Fruit fly (Drosophila melanogaster) whole organism, embryonic: ENCODE results near the gene Grip75.

ENCODE experiments used
- ATbp ChIP-seq: fragments of 200-800 bp; sonication (Bioruptor generic); optimal IDR thresholded peaks from 2 replicates; lab custom pipeline; 2017; ENCODE audit warnings: missing biosample characterization, mild to moderate bottlenecking, missing genetic modification characterization, missing genetic modification reagents
- Aef1 ChIP-seq: fragments of 200-800 bp; sonication (Bioruptor generic); IDR thresholded peaks from 3 replicates; pipeline ENCODE4 v1.3.6; 2022; ENCODE audit warnings: missing biosample characterization, missing genetic modification characterization
- CG10543 ChIP-seq: fragments of 200-800 bp; sonication (Bioruptor generic); optimal IDR thresholded peaks from 3 replicates; lab custom pipeline; 2017; ENCODE audit warnings: missing biosample characterization, mild to moderate bottlenecking, missing genetic modification characterization, moderate library complexity
- CG11695 ChIP-seq: fragments of 200-800 bp; sonication (Bioruptor generic); IDR thresholded peaks from 3 replicates; pipeline ENCODE4 v1.3.6; 2022; ENCODE audit warnings: missing biosample characterization, missing genetic modification characterization
- CG12299 ChIP-seq: fragments of 200-800 bp; sonication (Bioruptor generic); optimal IDR thresholded peaks from 2 replicates; lab custom pipeline; 2018; ENCODE audit warnings: missing biosample characterization, mild to moderate bottlenecking, missing genetic modification characterization
- CG12659 ChIP-seq: fragments of 200-800 bp; sonication (Bioruptor generic); optimal IDR thresholded peaks from 3 replicates; lab custom pipeline; 2017; ENCODE audit warnings: mild to moderate bottlenecking, missing biosample characterization, missing genetic modification reagents, missing genetic modification characterization
- CG12942 ChIP-seq: fragments of 200-800 bp; sonication (Bioruptor generic); optimal IDR thresholded peaks from 3 replicates; lab custom pipeline; 2016; ENCODE audit warnings: missing biosample characterization, missing genetic modification characterization
- CG13894 ChIP-seq: fragments of 200-800 bp; sonication (Bioruptor generic); optimal IDR thresholded peaks from 3 replicates; lab custom pipeline; 2018; ENCODE audit warnings: missing biosample characterization, mild to moderate bottlenecking, missing genetic modification characterization, moderate library complexity
- CG14014 ChIP-seq: fragments of 200-800 bp; sonication (Bioruptor generic); IDR thresholded peaks from 2 replicates; pipeline ENCODE4 v1.3.6; 2022; ENCODE audit warnings: missing biosample characterization, missing genetic modification characterization
- CG14441 ChIP-seq: fragments of 200-800 bp; sonication (Bioruptor generic); IDR thresholded peaks from 2 replicates; pipeline ENCODE4 v1.3.6; 2022; ENCODE audit warnings: missing biosample characterization, missing genetic modification characterization
- CG17328 ChIP-seq: fragments of 200-800 bp; sonication (Bioruptor generic); IDR thresholded peaks from 2 replicates; pipeline ENCODE4 v1.3.6; 2022; ENCODE audit warnings: missing biosample characterization, missing genetic modification characterization
- CG18599 ChIP-seq: fragments of 200-800 bp; sonication (Bioruptor generic); optimal IDR thresholded peaks from 3 replicates; lab custom pipeline; 2017; ENCODE audit warnings: missing biosample characterization, missing genetic modification characterization, mild to moderate bottlenecking, moderate library complexity, missing genetic modification reagents
- CG2129 ChIP-seq: fragments of 200-800 bp; sonication (Bioruptor generic); IDR thresholded peaks from 2 replicates; pipeline ENCODE4 v1.3.6; 2022; ENCODE audit warnings: missing biosample characterization, missing genetic modification characterization; ENCODE audit not compliant: partially characterized antibody
- CG3726 ChIP-seq: fragments of 200-800 bp; sonication (Bioruptor generic); IDR thresholded peaks from 3 replicates; pipeline ENCODE4, ENCODE4 v1.3.6; 2022; ENCODE audit warnings: missing biosample characterization, missing genetic modification characterization
- CG4360 ChIP-seq: fragments of 200-800 bp; sonication (Bioruptor generic); IDR thresholded peaks from 2 replicates; pipeline ENCODE4 v1.3.6; 2022; ENCODE audit warnings: missing biosample characterization, missing genetic modification characterization
- CG4424 ChIP-seq: fragments of 200-800 bp; sonication (Bioruptor generic); optimal IDR thresholded peaks from 3 replicates; lab custom pipeline; 2016; ENCODE audit warnings: missing biosample characterization, missing genetic modification characterization
- CG4854 ChIP-seq: fragments of 200-800 bp; sonication (Bioruptor generic); optimal IDR thresholded peaks from 2 replicates; lab custom pipeline; 2016; ENCODE audit warnings: missing biosample characterization, missing genetic modification characterization, inconsistent platforms
- CG6689 ChIP-seq: fragments of 200-800 bp; sonication (Bioruptor generic); IDR thresholded peaks from 2 replicates; pipeline ENCODE4 v1.3.6; 2022; ENCODE audit warnings: missing biosample characterization, missing genetic modification characterization
- CG6813 ChIP-seq: fragments of 200-800 bp; sonication (Bioruptor generic); optimal IDR thresholded peaks from 2 replicates; lab custom pipeline; 2017; ENCODE audit warnings: missing biosample characterization, missing genetic modification characterization, mild to moderate bottlenecking, moderate library complexity, missing genetic modification reagents
- CG7271 ChIP-seq: fragments of 200-800 bp; sonication (Bioruptor generic); optimal IDR thresholded peaks from 2 replicates; lab custom pipeline; 2018; ENCODE audit warnings: missing biosample characterization, mild to moderate bottlenecking, missing genetic modification characterization, moderate library complexity
- CG7372 ChIP-seq: fragments of 200-800 bp; sonication (Bioruptor generic); IDR thresholded peaks from 2 replicates; pipeline ENCODE4 v1.3.6; 2022; ENCODE audit warnings: missing biosample characterization, missing genetic modification characterization
- CG8281 ChIP-seq: fragments of 200-800 bp; sonication (Bioruptor generic); optimal IDR thresholded peaks from 2 replicates; lab custom pipeline; 2018; ENCODE audit warnings: missing biosample characterization, mild to moderate bottlenecking, missing genetic modification characterization, moderate library complexity
- CG9215 ChIP-seq: fragments of 200-800 bp; sonication (Bioruptor generic); IDR thresholded peaks from 2 replicates; pipeline ENCODE4 v1.3.6; 2022; ENCODE audit warnings: missing biosample characterization, missing genetic modification characterization
- Dad ChIP-seq: fragments of 200-800 bp; sonication (Bioruptor generic); optimal IDR thresholded peaks from 3 replicates; lab custom pipeline; 2016; ENCODE audit warnings: missing biosample characterization, missing genetic modification characterization
- Doc3 ChIP-seq: fragments of 200-800 bp; sonication (Bioruptor generic); IDR thresholded peaks from 3 replicates; pipeline ENCODE4 v1.3.6; 2022; ENCODE audit warnings: missing biosample characterization, missing genetic modification characterization; ENCODE audit not compliant: partially characterized antibody
- Dref ChIP-seq: fragments of 200-800 bp; sonication (Bioruptor generic); IDR thresholded peaks from 2 replicates; pipeline ENCODE4 v1.3.6; 2022; ENCODE audit warnings: missing biosample characterization, missing genetic modification characterization
- E2f1 ChIP-seq: fragments of 200-800 bp; sonication (Bioruptor generic); IDR thresholded peaks from 2 replicates; pipeline ENCODE4 v1.3.6; 2022; ENCODE audit warnings: missing biosample characterization, missing genetic modification characterization
- E2f2 ChIP-seq: fragments of 200-800 bp; sonication (Bioruptor generic); IDR thresholded peaks from 2 replicates; pipeline ENCODE4 v1.3.6; 2022; ENCODE audit warnings: missing biosample characterization, missing genetic modification characterization
- Lpt ChIP-seq: fragments of >200 bp; optimal IDR thresholded peaks from 2 replicates; lab custom pipeline; 2018; ENCODE audit warnings: missing biosample characterization, missing genetic modification characterization
- Max ChIP-seq: fragments of 200-800 bp; sonication (Bioruptor generic); optimal IDR thresholded peaks from 2 replicates; lab custom pipeline; 2016; ENCODE audit warnings: missing biosample characterization, mild to moderate bottlenecking, missing genetic modification characterization
- Nf-YA ChIP-seq: fragments of 200-800 bp; sonication (Bioruptor generic); IDR thresholded peaks from 2 replicates; pipeline ENCODE4 v1.3.6; 2022; ENCODE audit warnings: missing biosample characterization, missing genetic modification characterization
- NfI ChIP-seq: fragments of 200-800 bp; sonication (Bioruptor generic); optimal IDR thresholded peaks from 3 replicates; lab custom pipeline; 2018; ENCODE audit warnings: missing biosample characterization, mild to moderate bottlenecking, missing genetic modification characterization, moderate library complexity
- Rfx ChIP-seq: fragments of 200-800 bp; sonication (Bioruptor generic); IDR thresholded peaks from 2 replicates; pipeline ENCODE4 v1.3.6; 2022; ENCODE audit warnings: missing biosample characterization, missing genetic modification characterization
- cad ChIP-seq: fragments of >200 bp; optimal IDR thresholded peaks from 2 replicates; lab custom pipeline; 2017; ENCODE audit warnings: missing biosample characterization, missing genetic modification characterization
- crp ChIP-seq, 2 experiments: fragments of 200-800 bp; sonication (Bioruptor generic); optimal IDR thresholded peaks; 2 replicates in 1 of 2; 3 replicates in 1 of 2; lab custom pipeline; 2017; ENCODE audit warnings: missing biosample characterization in 2 of 2, missing genetic modification characterization in 2 of 2, mild to moderate bottlenecking in 1 of 2, moderate library complexity in 1 of 2
- danr ChIP-seq: fragments of 200-800 bp; sonication (Bioruptor generic); IDR thresholded peaks from 2 replicates; pipeline ENCODE4 v1.3.6; 2022; ENCODE audit warnings: missing biosample characterization, missing genetic modification characterization
- dimm ChIP-seq: fragments of 200-800 bp; sonication (Bioruptor generic); IDR thresholded peaks from 2 replicates; pipeline ENCODE4 v1.3.6; 2022; ENCODE audit warnings: missing biosample characterization, missing genetic modification characterization
- ems ChIP-seq: fragments of 200-800 bp; sonication (Bioruptor generic); optimal IDR thresholded peaks from 3 replicates; lab custom pipeline; 2016; ENCODE audit warnings: missing biosample characterization, missing genetic modification characterization
- inv ChIP-seq: fragments of 200-800 bp; sonication (Bioruptor generic); IDR thresholded peaks from 2 replicates; pipeline ENCODE4 v1.3.6; 2022; ENCODE audit warnings: missing biosample characterization, missing genetic modification characterization; ENCODE audit not compliant: partially characterized antibody
- lab ChIP-seq: fragments of 200-800 bp; sonication (Bioruptor generic); optimal IDR thresholded peaks from 3 replicates; lab custom pipeline; 2017; ENCODE audit warnings: missing biosample characterization, missing genetic modification characterization, mild to moderate bottlenecking, moderate library complexity, missing genetic modification reagents
- mirr ChIP-seq: fragments of 200-800 bp; sonication (Bioruptor generic); optimal IDR thresholded peaks from 3 replicates; lab custom pipeline; 2018; ENCODE audit warnings: missing biosample characterization, mild to moderate bottlenecking, missing genetic modification characterization
- rib ChIP-seq: fragments of 200-800 bp; sonication (Bioruptor generic); IDR thresholded peaks from 2 replicates; pipeline ENCODE4 v1.3.6; 2022; ENCODE audit warnings: missing biosample characterization, missing genetic modification characterization
- sd ChIP-seq: fragments of 200-800 bp; sonication (Bioruptor generic); optimal IDR thresholded peaks from 3 replicates; lab custom pipeline; 2018; ENCODE audit warnings: missing biosample characterization, mild to moderate bottlenecking, missing genetic modification characterization, moderate library complexity
- sens ChIP-seq: fragments of 200-800 bp; sonication (Bioruptor generic); peaks from one replicate; lab custom pipeline; 2016; ENCODE audit warnings: missing biosample characterization, missing genetic modification characterization
- slbo ChIP-seq: fragments of 200-800 bp; sonication (Bioruptor generic); IDR thresholded peaks from 2 replicates; pipeline ENCODE4 v1.3.6; 2022; ENCODE audit warnings: missing biosample characterization, missing genetic modification characterization
- sr ChIP-seq: fragments of 200-800 bp; sonication (Bioruptor generic); IDR thresholded peaks from 3 replicates; pipeline ENCODE4 v1.3.6; 2022; ENCODE audit warnings: missing biosample characterization, missing genetic modification characterization
- sug ChIP-seq: fragments of 200-800 bp; optimal IDR thresholded peaks from 2 replicates; lab custom pipeline; 2019; ENCODE audit warnings: missing biosample characterization, mild to moderate bottlenecking, missing genetic modification characterization, moderate library complexity
- tup ChIP-seq: fragments of 200-800 bp; sonication (Bioruptor generic); optimal IDR thresholded peaks from 2 replicates; lab custom pipeline; 2016; ENCODE audit warnings: missing biosample characterization, mild to moderate bottlenecking, missing genetic modification characterization, moderate library complexity
- twi ChIP-seq: fragments of 200-800 bp; optimal IDR thresholded peaks from 2 replicates; lab custom pipeline; 2019; ENCODE audit warnings: missing biosample characterization, mild to moderate bottlenecking, missing genetic modification characterization, moderate library complexity
- usp ChIP-seq: fragments of >200 bp; optimal IDR thresholded peaks from 2 replicates; lab custom pipeline; 2017; ENCODE audit warnings: missing biosample characterization, missing genetic modification characterization
- zfh1 ChIP-seq: fragments of 200-800 bp; sonication (Bioruptor generic); IDR thresholded peaks from 3 replicates; pipeline ENCODE4 v1.3.6; 2022; ENCODE audit warnings: missing biosample characterization, missing genetic modification characterization

Grip75 gene

dm6 chr2L:10499608-10500007 is 16.5 kb downstream of the Grip75 start (continued):
- no peak for TF ChIP-seq CG17328 (GFP tag; lab: Robert Waterston, UW)
- TF ChIP-seq CG6813 = peak; percentile 2
- no peak for TF ChIP-seq Lpt (GFP tag; lab: Kevin White, UChicago)
- no peak for TF ChIP-seq CG4854 (GFP tag; lab: Kevin White, UChicago)
- TF ChIP-seq Doc3 (GFP tag; lab: Robert Waterston, UW) = no peak
- no peak for TF ChIP-seq CG2129
- TF ChIP-seq CG4360 = peak; percentile 84
- no peak for TF ChIP-seq sens (GFP tag; lab: Kevin White, UChicago)
- TF ChIP-seq sd = peak; percentile 27
- TF ChIP-seq twi (tag; lab: Kevin White, UChicago) = peak; percentile 87
- no peak for TF ChIP-seq Aef1 (GFP tag; lab: Robert Waterston, UW)
- no peak for TF ChIP-seq cad
- TF ChIP-seq zfh1 (GFP tag; lab: Robert Waterston, UW) = peak; percentile 8; the same call in 1 of the 3 replicates
- peak; percentile 58 for TF ChIP-seq mirr
- no peak for TF ChIP-seq slbo
- TF ChIP-seq CG7372 (GFP tag; lab: Robert Waterston, UW) = peak; percentile 33; the same call in 1 of the 2 replicates
- TF ChIP-seq dimm (GFP tag; lab: Robert Waterston, UW) = no peak
- TF ChIP-seq tup (GFP tag; lab: Kevin White, UChicago) = no peak
- no peak for TF ChIP-seq CG3726
- peak; percentile 9 for TF ChIP-seq CG12659
- TF ChIP-seq CG13894 (tag; lab: Kevin White, UChicago) = no peak
- no peak for TF ChIP-seq Nf-YA (GFP tag; lab: Robert Waterston, UW)
- TF ChIP-seq CG12299 = no peak
- TF ChIP-seq CG11695 (GFP tag; lab: Robert Waterston, UW) = 0 out of 3 replicates have a peak, but pooled peaks have one; percentile 26
- peak; percentile 20 for TF ChIP-seq ATbp (GFP tag; lab: Kevin White, UChicago)
- no peak for TF ChIP-seq danr (GFP tag; lab: Robert Waterston, UW)
- no peak for TF ChIP-seq sug (tag; lab: Kevin White, UChicago)
- peak; percentile 44 for TF ChIP-seq CG10543 (GFP tag; lab: Kevin White, UChicago)
- no peak for TF ChIP-seq crp (GFP tag; optimal IDR thresholded peaks at IDR 0.05; lab: Kevin White, UChicago)
- no peak for TF ChIP-seq CG7271
- TF ChIP-seq rib (GFP tag; lab: Robert Waterston, UW) = peak; percentile 37; the same call in 1 of the 2 replicates
- peak; percentile 99 for TF ChIP-seq sr (GFP tag; lab: Robert Waterston, UW)
- TF ChIP-seq NfI (GFP tag; lab: Kevin White, UChicago) = peak; percentile 8
- TF ChIP-seq inv (GFP tag; lab: Robert Waterston, UW) = no peak
- TF ChIP-seq CG18599 (GFP tag; lab: Kevin White, UChicago) = peak; percentile 6
- TF ChIP-seq CG6689 (GFP tag; lab: Robert Waterston, UW) = peak; percentile 8; the same call in 1 of the 2 replicates
- no peak for TF ChIP-seq Max (GFP tag; lab: Kevin White, UChicago)
- peak; percentile 17 for TF ChIP-seq E2f2 (GFP tag; lab: Robert Waterston, UW)
- no peak for TF ChIP-seq CG4424 (GFP tag; lab: Kevin White, UChicago)
- TF ChIP-seq Dref (GFP tag; lab: Robert Waterston, UW) = no peak
- TF ChIP-seq Dad = no peak
- no peak for TF ChIP-seq CG9215 (GFP tag; lab: Robert Waterston, UW)
- no peak for TF ChIP-seq CG12942 (GFP tag; lab: Kevin White, UChicago)
- TF ChIP-seq lab (GFP tag; lab: Kevin White, UChicago) = peak; percentile 48
- no peak for TF ChIP-seq E2f1 (GFP tag; lab: Robert Waterston, UW)
- TF ChIP-seq CG8281 = no peak
- 0 out of 2 replicates have a peak, but pooled peaks have one; percentile 17 for TF ChIP-seq CG14014 (GFP tag; lab: Robert Waterston, UW)
- TF ChIP-seq CG14441 (GFP tag; lab: Robert Waterston, UW) = 0 out of 2 replicates have a peak, but pooled peaks have one; percentile 27
- no peak for TF ChIP-seq ems (GFP tag; lab: Kevin White, UChicago)
- TF ChIP-seq usp (GFP tag; lab: Kevin White, UChicago) = no peak
- TF ChIP-seq Rfx (GFP tag; lab: Robert Waterston, UW) = 0 out of 2 replicates have a peak, but pooled peaks have one; percentile 12
